Worm (Caenorhabditis elegans) whole organism, L4 larva: ENCODE measurements around the gene ets-5.
A peak's percentile ranks its signal among the peaks of the same experiment; 100 is the strongest.

ENCODE experiments used
- F49E8.2 ChIP-seq: sonication (generic microtip); optimal IDR thresholded peaks from 2 replicates; lab custom pipeline; 2016; ENCODE audit warnings: missing compliant biosample characterization, mild to moderate bottlenecking, missing genetic modification characterization, borderline replicate concordance
- ceh-20 ChIP-seq: fragments of 200-800 bp; sonication (Bioruptor generic); IDR thresholded peaks from 2 replicates; pipeline ENCODE4 v1.3.6; 2022; ENCODE audit warnings: missing genetic modification reagents, missing genetic modification characterization, missing compliant biosample characterization
- ceh-32 ChIP-seq: sonication (generic microtip); optimal IDR thresholded peaks from 2 replicates; lab custom pipeline; 2016; ENCODE audit warnings: mild to moderate bottlenecking, missing genetic modification characterization, missing compliant biosample characterization; ENCODE audit not compliant: poor library complexity
- cey-2 ChIP-seq: sonication (generic microtip); optimal IDR thresholded peaks from 3 replicates; lab custom pipeline; 2017; ENCODE audit warnings: missing genetic modification characterization, mild to moderate bottlenecking, missing compliant biosample characterization, antibody characterized with exemption, borderline replicate concordance; ENCODE audit not compliant: insufficient read depth
- ctbp-1 ChIP-seq: fragments of 200-800 bp; sonication (Bioruptor generic); IDR thresholded peaks from 2 replicates; pipeline ENCODE4 v1.3.6; 2022; ENCODE audit warnings: missing genetic modification reagents, missing genetic modification characterization, missing compliant biosample characterization
- daf-16 ChIP-seq, 3 experiments: sonication (generic microtip); optimal IDR thresholded peaks; 2 replicates each; lab custom pipeline; 2016 to 2017; ENCODE audit warnings: missing genetic modification characterization in 3 of 3, missing genetic modification reagents in 3 of 3, mild to moderate bottlenecking in 2 of 3, missing compliant biosample characterization in 2 of 3, missing biosample characterization in 1 of 3, moderate library complexity in 1 of 3
- daf-19 ChIP-seq: fragments of 200-800 bp; sonication (Bioruptor generic); conservative IDR thresholded peaks from 2 replicates; pipeline ENCODE4 v1.3.6; 2022; ENCODE audit warnings: missing genetic modification characterization, missing compliant biosample characterization
- dmd-8 ChIP-seq: fragments of 200-800 bp; sonication (Bioruptor generic); IDR thresholded peaks from 2 replicates; pipeline ENCODE4 v1.3.6; 2022; ENCODE audit warnings: missing genetic modification characterization, missing compliant biosample characterization
- dmd-9 ChIP-seq: fragments of 200-800 bp; sonication (Bioruptor generic); IDR thresholded peaks from 2 replicates; pipeline ENCODE4 v1.3.6; 2022; ENCODE audit warnings: missing genetic modification reagents, missing genetic modification characterization, missing compliant biosample characterization
- fos-1 ChIP-seq: fragments of 150-350 bp; optimal IDR thresholded peaks from 2 replicates; lab custom pipeline; 2014; ENCODE audit warnings: missing biosample characterization, missing genetic modification characterization
- hif-1 ChIP-seq, 2 experiments: sonication (generic microtip); optimal IDR thresholded peaks; 2 replicates each; lab custom pipeline; 2016 to 2017; ENCODE audit warnings: missing compliant biosample characterization in 2 of 2, missing genetic modification characterization in 2 of 2, missing genetic modification reagents in 2 of 2, missing genotype in 2 of 2, mild to moderate bottlenecking in 1 of 2
- hlh-11 ChIP-seq: fragments of 200-800 bp; sonication (Bioruptor generic); optimal IDR thresholded peaks from 2 replicates; lab custom pipeline; 2018; ENCODE audit warnings: mild to moderate bottlenecking, missing genetic modification characterization, missing compliant biosample characterization
- lin-1 ChIP-seq: fragments of 200-800 bp; sonication (Bioruptor generic); IDR thresholded peaks from 2 replicates; pipeline ENCODE4 v1.3.6; 2022; ENCODE audit warnings: missing genetic modification reagents, missing genetic modification characterization, missing compliant biosample characterization
- lin-29 ChIP-seq: fragments of 200-800 bp; sonication (Bioruptor generic); IDR thresholded peaks from 2 replicates; pipeline ENCODE4 v1.3.6; 2022; ENCODE audit warnings: missing genetic modification reagents, missing genetic modification characterization, missing compliant biosample characterization
- lin-38 ChIP-seq: fragments of 200-800 bp; sonication (Bioruptor generic); IDR thresholded peaks from 2 replicates; pipeline ENCODE4 v1.3.6; 2022; ENCODE audit warnings: missing genetic modification reagents, missing genetic modification characterization, missing compliant biosample characterization
- mep-1 ChIP-seq: fragments of 150-350 bp; sonication (generic microtip); optimal IDR thresholded peaks from 3 replicates; lab custom pipeline; 2014; ENCODE audit warnings: missing biosample characterization, missing genetic modification characterization
- nhr-11 ChIP-seq: fragments of 150-350 bp; optimal IDR thresholded peaks from 2 replicates; lab custom pipeline; 2014; ENCODE audit warnings: missing biosample characterization, missing genetic modification characterization
- nhr-111 ChIP-seq: fragments of 200-800 bp; sonication (Bioruptor generic); optimal IDR thresholded peaks from 2 replicates; lab custom pipeline; 2018; ENCODE audit warnings: mild to moderate bottlenecking, missing genetic modification characterization, missing compliant biosample characterization
- nhr-28 ChIP-seq: fragments of 150-350 bp; optimal IDR thresholded peaks from 2 replicates; lab custom pipeline; 2014; ENCODE audit warnings: missing biosample characterization, missing genetic modification characterization
- nhr-48 ChIP-seq: sonication (generic microtip); optimal IDR thresholded peaks from 2 replicates; lab custom pipeline; 2016; ENCODE audit warnings: mild to moderate bottlenecking, missing genetic modification characterization, missing compliant biosample characterization
- php-3 ChIP-seq: fragments of 200-800 bp; sonication (Bioruptor generic); IDR thresholded peaks from 2 replicates; pipeline ENCODE4 v1.3.6; 2022; ENCODE audit warnings: missing genetic modification reagents, missing genetic modification characterization, missing compliant biosample characterization
- rbr-2 ChIP-seq: sonication (generic microtip); optimal IDR thresholded peaks from 2 replicates; lab custom pipeline; 2016; ENCODE audit warnings: missing genotype, missing genetic modification characterization, missing compliant biosample characterization
- skn-1 ChIP-seq: fragments of 150-350 bp; optimal IDR thresholded peaks from 2 replicates; lab custom pipeline; 2014; ENCODE audit warnings: missing biosample characterization, missing genetic modification characterization
- spr-1 ChIP-seq: sonication (generic microtip); optimal IDR thresholded peaks from 2 replicates; lab custom pipeline; 2016; ENCODE audit warnings: mild to moderate bottlenecking, missing genetic modification characterization, missing compliant biosample characterization
- unc-39 ChIP-seq: sonication (generic microtip); optimal IDR thresholded peaks from 2 replicates; lab custom pipeline; 2017; ENCODE audit warnings: missing biosample characterization, missing genetic modification characterization
- unc-62 ChIP-seq, 3 experiments: fragments of 150-350 bp in 1 of 3; sonication (generic microtip); optimal IDR thresholded peaks in 2 of 3; peaks in 1 of 3; 1 replicate in 1 of 3; 2 replicates in 2 of 3; lab custom pipeline; 2014 to 2017; ENCODE audit warnings: missing biosample characterization in 3 of 3, missing genetic modification characterization in 3 of 3, missing genetic modification reagents in 3 of 3, missing genotype in 1 of 3
- zag-1 ChIP-seq: fragments of 150-350 bp; optimal IDR thresholded peaks from 2 replicates; lab custom pipeline; 2014; ENCODE audit warnings: missing biosample characterization, missing genetic modification characterization
- zfp-3 ChIP-seq: fragments of 200-800 bp; sonication (Bioruptor generic); conservative IDR thresholded peaks from 2 replicates; pipeline ENCODE4 v1.3.6; 2022; ENCODE audit warnings: missing genetic modification reagents, missing genetic modification characterization, missing compliant biosample characterization
- zip-11 ChIP-seq: fragments of 200-800 bp; sonication (Bioruptor generic); IDR thresholded peaks from 2 replicates; pipeline ENCODE4 v1.3.6; 2022; ENCODE audit warnings: missing genetic modification characterization, missing compliant biosample characterization
- zip-2 ChIP-seq: fragments of 150-350 bp; optimal IDR thresholded peaks from 2 replicates; lab custom pipeline; 2014; ENCODE audit warnings: missing biosample characterization, missing genetic modification characterization
- ztf-7 ChIP-seq: fragments of 150-350 bp; optimal IDR thresholded peaks from 2 replicates; lab custom pipeline; 2014; ENCODE audit warnings: missing biosample characterization, missing genetic modification characterization

The ets-5 gene

ce11 chrX:5063750-5064652 lies 20.3 kb downstream of the ets-5 start, which contains the start of gene C24H10.2 (continued):
- peak in 1 of 2 experiments; percentile 40 for TF ChIP-seq hif-1 (tag; optimal IDR thresholded peaks at IDR 0.05; lab: Kevin White, UChicago)
- TF ChIP-seq spr-1 (tag; lab: Kevin White, UChicago): no peak

- TF ChIP-seq unc-62 (GFP tag; optimal IDR thresholded peaks at IDR 0.05 in 1 of 2; lab: Kevin White, UChicago): peak in 1 of 2 experiments; percentile 77
- no peak for TF ChIP-seq unc-62 (tag; optimal IDR thresholded peaks at IDR 0.05; lab: Kevin White, UChicago)
- no peak for TF ChIP-seq zip-11 (GFP tag; lab: Robert Waterston, UW)
Observed at ce11 chrX:5061763-5062162, 22.6 kb downstream of the ets-5 start.

- TF ChIP-seq lin-1 (GFP tag; lab: Robert Waterston, UW): no peak
Observed at ce11 chrX:5060756-5061155, 23.6 kb downstream of the ets-5 start, which contains the start of gene C24H10.3. Gene C24H10.3, plus strand, starts transcription at chrX:5061056.

DNA sequence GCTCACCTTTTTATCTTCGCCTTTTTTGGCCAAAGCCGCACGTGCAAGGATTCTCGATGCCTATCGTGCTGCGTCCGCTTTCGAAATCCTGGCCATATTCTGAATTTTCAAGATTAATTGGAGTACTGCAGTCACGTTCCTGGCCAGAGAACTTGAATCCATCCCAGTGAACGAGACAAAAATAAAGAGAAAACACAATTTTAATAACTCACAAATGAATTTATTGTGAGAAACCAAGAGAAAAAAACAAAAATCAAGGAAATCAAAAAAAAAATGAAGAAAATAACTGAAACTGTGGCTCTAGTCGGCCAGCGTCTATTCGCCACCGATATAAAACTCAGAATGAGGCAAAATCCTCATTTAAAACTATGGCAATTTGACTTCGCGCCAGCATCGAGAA lies 25.2 kb downstream of the ets-5 start, which contains the start of gene C24H10.4:
Gene C24H10.4 (minus strand): TSS at position 101 of the 400 bp plus-strand sequence.
- TF ChIP-seq nhr-28 (tag; lab: Kevin White, UChicago) (no peak), unc-39 (no peak), nhr-111 (no peak), rbr-2 (tag; lab: Kevin White, UChicago) (no peak), hlh-11 (tag; lab: Kevin White, UChicago) (no peak), lin-38 (GFP tag; lab: Robert Waterston, UW) (no peak), F49E8.2 (no peak), dmd-8 (no peak), skn-1 (tag; lab: Kevin White, UChicago) (no peak), ceh-32 (tag; lab: Kevin White, UChicago) (no peak), ceh-20 (GFP tag; lab: Robert Waterston, UW) (no peak), zag-1 (tag; lab: Kevin White, UChicago) (no peak), daf-19 (GFP tag; lab: Robert Waterston, UW) (no peak), zip-2 (tag; lab: Kevin White, UChicago) (no peak), ctbp-1 (GFP tag; lab: Robert Waterston, UW) (no peak), nhr-11 (tag; lab: Kevin White, UChicago) (no peak), dmd-9 (GFP tag; lab: Robert Waterston, UW) (no peak)

DNA sequence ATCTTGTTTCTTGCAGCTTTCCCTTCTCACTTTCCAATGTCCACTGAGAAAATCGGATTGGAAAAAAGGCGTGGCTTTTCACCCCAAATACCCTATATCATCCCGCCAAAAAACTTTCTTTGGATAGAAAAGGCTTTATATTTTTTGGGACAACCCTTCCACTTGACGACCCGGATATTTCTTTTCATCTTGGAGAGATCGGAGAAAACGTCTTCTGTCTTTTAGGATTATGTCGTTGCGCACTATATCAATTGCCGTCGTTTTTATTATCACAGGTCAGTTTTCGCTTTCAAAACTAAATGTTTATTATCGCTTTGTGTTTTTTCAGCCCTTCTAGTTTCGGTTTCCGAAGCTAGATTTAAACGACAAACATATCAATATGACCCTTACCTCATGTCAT lies 40.4 kb downstream of the ets-5 start, which contains the start of gene Y64H9A.2:
Gene Y64H9A.2 (plus strand): TSS at position 90 of the 400 bp plus-strand sequence.
- TF ChIP-seq cey-2 (tag; lab: Kevin White, UChicago) (no peak), zfp-3 (GFP tag; lab: Robert Waterston, UW) (no peak), lin-38 (GFP tag; lab: Robert Waterston, UW) (no peak), unc-62 (GFP tag; optimal IDR thresholded peaks at IDR 0.05 in 1 of 2; lab: Kevin White, UChicago) (peak in 1 of 2 experiments; percentile 30), unc-62 (tag; optimal IDR thresholded peaks at IDR 0.05; lab: Kevin White, UChicago) (no peak)
- TF ChIP-seq, all 104 proteins: peak for 1

DNA sequence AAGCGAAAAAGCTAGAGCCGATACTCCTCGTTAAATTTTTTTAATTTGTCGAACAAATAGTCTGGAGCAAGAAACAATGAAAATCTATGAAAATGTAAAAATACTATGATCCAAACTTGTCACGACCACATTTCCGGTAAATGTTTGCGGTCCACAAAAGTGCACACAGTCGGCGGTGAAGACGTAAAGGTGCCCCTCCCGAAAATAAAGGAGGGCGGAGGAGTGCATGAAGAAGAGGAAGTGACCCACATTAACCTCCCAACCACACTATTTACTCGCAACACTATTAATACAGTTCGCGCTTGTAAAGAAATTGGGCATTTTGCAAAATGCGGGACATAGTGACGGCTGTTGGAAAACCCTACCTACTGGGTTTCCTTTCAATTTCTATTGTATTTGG lies 44.3 kb downstream of the ets-5 start:
- TF ChIP-seq php-3 (GFP tag; lab: Robert Waterston, UW): no peak
- peak in 1 of 2 experiments; percentile 92 for TF ChIP-seq unc-62 (GFP tag; optimal IDR thresholded peaks at IDR 0.05 in 1 of 2; lab: Kevin White, UChicago)
- no peak for TF ChIP-seq unc-62 (tag; optimal IDR thresholded peaks at IDR 0.05; lab: Kevin White, UChicago)

- no peak for TF ChIP-seq ztf-7 (tag; lab: Kevin White, UChicago)
- no peak for TF ChIP-seq ceh-32 (tag; lab: Kevin White, UChicago)
- no peak for TF ChIP-seq daf-19 (GFP tag; lab: Robert Waterston, UW)
- no peak for TF ChIP-seq daf-16 (GFP tag; optimal IDR thresholded peaks at IDR 0.05; lab: Kevin White, UChicago)
- no peak for TF ChIP-seq daf-16 (tag; optimal IDR thresholded peaks at IDR 0.05; lab: Kevin White, UChicago)
- no peak for TF ChIP-seq nhr-48 (tag; lab: Kevin White, UChicago)
- TF ChIP-seq fos-1: no peak
- no peak for TF ChIP-seq php-3 (GFP tag; lab: Robert Waterston, UW)
- TF ChIP-seq mep-1 (tag; lab: Kevin White, UChicago): no peak
- TF ChIP-seq lin-29 (GFP tag; lab: Robert Waterston, UW): no peak
Observed at ce11 chrX:5038812-5039211, 45.5 kb downstream of the ets-5 start.
